Worm (Caenorhabditis elegans) whole organism, late embryonic: ENCODE measurements around the gene C16C8.19.

ENCODE experiments used
- C08G9.2 ChIP-seq: sonication (generic microtip); optimal IDR thresholded peaks from 2 replicates; lab custom pipeline; 2016; ENCODE audit warnings: mild to moderate bottlenecking, missing genetic modification characterization, moderate library complexity, missing compliant biosample characterization
- F13H6.1 ChIP-seq: sonication (generic microtip); optimal IDR thresholded peaks from 2 replicates; lab custom pipeline; 2016; ENCODE audit warnings: missing genetic modification characterization, missing compliant biosample characterization
- K02D7.2 ChIP-seq: sonication (generic microtip); optimal IDR thresholded peaks from 2 replicates; lab custom pipeline; 2017; ENCODE audit warnings: mild to moderate bottlenecking, missing genetic modification characterization, missing compliant biosample characterization
- K09A11.1 ChIP-seq: sonication (generic microtip); optimal IDR thresholded peaks from 2 replicates; lab custom pipeline; 2017; ENCODE audit warnings: antibody characterized with exemption, mild to moderate bottlenecking, missing genetic modification characterization, missing compliant biosample characterization; ENCODE audit not compliant: insufficient read depth
- ama-1 ChIP-seq: fragments of 150-350 bp; optimal IDR thresholded peaks from 2 replicates; lab custom pipeline; 2014
- ceh-19 ChIP-seq: fragments of 200-800 bp; sonication (Bioruptor generic); optimal IDR thresholded peaks from 2 replicates; lab custom pipeline; 2018; ENCODE audit warnings: mild to moderate bottlenecking, missing genetic modification characterization, missing compliant biosample characterization
- ceh-22 ChIP-seq: sonication (generic microtip); optimal IDR thresholded peaks from 2 replicates; lab custom pipeline; 2017; ENCODE audit warnings: missing biosample characterization, missing genetic modification characterization
- ceh-24 ChIP-seq: sonication (generic microtip); optimal IDR thresholded peaks from 2 replicates; lab custom pipeline; 2016; ENCODE audit warnings: mild to moderate bottlenecking, missing genetic modification characterization, missing compliant biosample characterization
- ceh-30 ChIP-seq: fragments of 150-350 bp; optimal IDR thresholded peaks from 2 replicates; lab custom pipeline; 2014; ENCODE audit warnings: missing biosample characterization, missing genetic modification characterization
- ceh-31 ChIP-seq: sonication (generic microtip); optimal IDR thresholded peaks from 2 replicates; lab custom pipeline; 2016; ENCODE audit warnings: missing genetic modification characterization, missing compliant biosample characterization
- ceh-45 ChIP-seq: fragments of 200-800 bp; sonication (Bioruptor generic); IDR thresholded peaks from 2 replicates; pipeline ENCODE4 v1.3.6; 2022; ENCODE audit warnings: missing genetic modification reagents, missing genetic modification characterization, missing compliant biosample characterization
- che-1 ChIP-seq: sonication (generic microtip); optimal IDR thresholded peaks from 2 replicates; lab custom pipeline; 2016; ENCODE audit warnings: mild to moderate bottlenecking, missing genetic modification characterization, missing compliant biosample characterization
- dmd-4 ChIP-seq: sonication (generic microtip); optimal IDR thresholded peaks from 2 replicates; lab custom pipeline; 2016; ENCODE audit warnings: borderline replicate concordance, missing genetic modification characterization, missing compliant biosample characterization
- elt-2 ChIP-seq: sonication (generic microtip); optimal IDR thresholded peaks from 2 replicates; lab custom pipeline; 2016; ENCODE audit warnings: missing genetic modification reagents, missing genetic modification characterization, missing compliant biosample characterization
- fax-1 ChIP-seq: sonication (generic microtip); optimal IDR thresholded peaks from 2 replicates; lab custom pipeline; 2016; ENCODE audit warnings: missing genotype, missing genetic modification characterization, missing compliant biosample characterization
- gmeb-2 ChIP-seq: sonication (generic microtip); optimal IDR thresholded peaks from 2 replicates; lab custom pipeline; 2016; ENCODE audit warnings: missing genetic modification characterization, inconsistent platforms, missing compliant biosample characterization
- hlh-13 ChIP-seq: fragments of 200-800 bp; sonication (Bioruptor generic); optimal IDR thresholded peaks from 2 replicates; lab custom pipeline; 2018; ENCODE audit warnings: mild to moderate bottlenecking, missing genetic modification characterization, missing compliant biosample characterization
- hlh-30 ChIP-seq: sonication (generic microtip); optimal IDR thresholded peaks from 2 replicates; lab custom pipeline; 2017; ENCODE audit warnings: antibody characterized with exemption, missing genetic modification characterization, missing compliant biosample characterization; ENCODE audit not compliant: insufficient read depth
- hlh-6 ChIP-seq: sonication (generic microtip); optimal IDR thresholded peaks from 2 replicates; lab custom pipeline; 2016; ENCODE audit warnings: missing genotype, missing genetic modification characterization, missing compliant biosample characterization
- lim-6 ChIP-seq: sonication (generic microtip); optimal IDR thresholded peaks from 2 replicates; lab custom pipeline; 2016; ENCODE audit warnings: missing genetic modification characterization, missing compliant biosample characterization
- lin-11 ChIP-seq: fragments of 200-800 bp; sonication (Bioruptor generic); optimal IDR thresholded peaks from 2 replicates; lab custom pipeline; 2018; ENCODE audit warnings: mild to moderate bottlenecking, missing genetic modification characterization, missing compliant biosample characterization
- mec-3 ChIP-seq: sonication (generic microtip); optimal IDR thresholded peaks from 2 replicates; lab custom pipeline; 2016; ENCODE audit warnings: borderline replicate concordance, missing genetic modification characterization, missing compliant biosample characterization
- nfya-1 ChIP-seq: sonication (generic microtip); optimal IDR thresholded peaks from 2 replicates; lab custom pipeline; 2017; ENCODE audit warnings: missing genetic modification characterization, mild to moderate bottlenecking, missing compliant biosample characterization, antibody characterized with exemption, moderate library complexity
- nhr-11 ChIP-seq: fragments of 150-350 bp; optimal IDR thresholded peaks from 2 replicates; lab custom pipeline; 2014; ENCODE audit warnings: missing biosample characterization, missing genetic modification characterization
- nhr-232 ChIP-seq: sonication (generic microtip); optimal IDR thresholded peaks from 2 replicates; lab custom pipeline; 2016; ENCODE audit warnings: missing genetic modification characterization, missing compliant biosample characterization
- npax-4 ChIP-seq: sonication (generic microtip); optimal IDR thresholded peaks from 2 replicates; lab custom pipeline; 2016; ENCODE audit warnings: missing genetic modification characterization, missing compliant biosample characterization
- odd-2 ChIP-seq: sonication (generic microtip); optimal IDR thresholded peaks from 2 replicates; lab custom pipeline; 2017; ENCODE audit warnings: antibody characterized with exemption, mild to moderate bottlenecking, missing genetic modification characterization, missing compliant biosample characterization
- pha-2 ChIP-seq: sonication (generic microtip); optimal IDR thresholded peaks from 2 replicates; lab custom pipeline; 2017; ENCODE audit warnings: mild to moderate bottlenecking, missing genetic modification characterization, missing compliant biosample characterization
- pha-4 ChIP-seq: fragments of 150-350 bp; optimal IDR thresholded peaks from 2 replicates; lab custom pipeline; 2018; ENCODE audit warnings: missing biosample characterization, missing genetic modification reagents, missing genetic modification characterization
- pqm-1 ChIP-seq: sonication (generic microtip); optimal IDR thresholded peaks from 2 replicates; lab custom pipeline; 2016; ENCODE audit warnings: missing genetic modification characterization, missing compliant biosample characterization
- pros-1 ChIP-seq: fragments of 150-350 bp; optimal IDR thresholded peaks from 2 replicates; lab custom pipeline; 2014; ENCODE audit warnings: missing biosample characterization, missing genetic modification reagents, missing genetic modification characterization
- ref-2 ChIP-seq: sonication (generic microtip); optimal IDR thresholded peaks from 2 replicates; lab custom pipeline; 2016; ENCODE audit warnings: missing genetic modification characterization, missing compliant biosample characterization
- rnt-1 ChIP-seq: sonication (generic microtip); optimal IDR thresholded peaks from 2 replicates; lab custom pipeline; 2016; ENCODE audit warnings: missing genetic modification characterization, missing compliant biosample characterization
- sox-4 ChIP-seq: sonication (generic microtip); optimal IDR thresholded peaks from 2 replicates; lab custom pipeline; 2017; ENCODE audit warnings: mild to moderate bottlenecking, missing genetic modification characterization, inconsistent platforms, missing compliant biosample characterization
- syd-9 ChIP-seq: sonication (generic microtip); optimal IDR thresholded peaks from 2 replicates; lab custom pipeline; 2016; ENCODE audit warnings: mild to moderate bottlenecking, missing genetic modification characterization, moderate library complexity, missing compliant biosample characterization
- tbx-2 ChIP-seq: sonication (generic microtip); optimal IDR thresholded peaks from 2 replicates; lab custom pipeline; 2016; ENCODE audit warnings: missing genetic modification characterization, missing compliant biosample characterization
- tbx-7 ChIP-seq: sonication (generic microtip); optimal IDR thresholded peaks from 2 replicates; lab custom pipeline; 2016; ENCODE audit warnings: missing genotype, missing genetic modification characterization, missing compliant biosample characterization
- ttx-3 ChIP-seq: sonication (generic microtip); optimal IDR thresholded peaks from 2 replicates; lab custom pipeline; 2016; ENCODE audit warnings: missing genetic modification reagents, missing genetic modification characterization, missing compliant biosample characterization
- unc-3 ChIP-seq, 2 experiments: fragments of 200-800 bp in 1 of 2; sonication (Bioruptor generic) in 1 of 2; sonication (generic microtip) in 1 of 2; conservative IDR thresholded peaks in 1 of 2; optimal IDR thresholded peaks in 1 of 2; 2 replicates each; pipeline versions ENCODE4 v1.3.6 to Lab custom; 2016 to 2022; ENCODE audit warnings: missing compliant biosample characterization in 2 of 2, missing genetic modification characterization in 2 of 2, missing genetic modification reagents in 1 of 2

Gene C16C8.19

DNA sequence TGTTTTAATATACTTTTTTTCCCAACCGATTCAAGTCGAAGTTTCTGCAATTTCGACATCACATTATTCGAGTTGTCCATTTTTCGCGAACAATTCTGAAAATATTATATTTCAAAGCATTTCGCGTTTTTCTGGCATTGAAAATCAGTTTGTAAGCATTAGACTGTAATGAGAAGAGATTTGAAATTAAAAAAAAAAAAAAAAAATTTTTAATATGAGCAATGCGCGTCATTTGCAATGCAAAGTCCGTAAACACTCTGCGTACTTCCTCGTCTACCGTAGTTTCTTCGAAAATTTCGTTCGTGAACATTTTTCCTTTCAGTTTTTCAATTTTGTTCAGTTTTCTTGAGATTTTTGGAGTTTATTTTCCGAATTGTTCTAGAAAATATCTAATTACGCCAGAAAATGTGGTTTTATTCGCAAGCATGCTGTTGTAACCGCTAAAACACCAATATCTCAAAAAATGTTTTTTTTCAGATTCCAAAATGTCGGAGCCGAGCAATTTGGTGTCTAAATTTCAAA is 12.9 kb upstream of the C16C8.19 start, which contains the start of the genes C16C8.5 and C16C8.16:
TSS of gene C16C8.5 (minus strand) at position 101 of the 522 bp plus-strand sequence.
TSS of gene C16C8.16 (plus strand) at position 472 of the 522 bp plus-strand sequence.
- no peak for TF ChIP-seq nhr-11 (tag; lab: Kevin White, UChicago)
- TF ChIP-seq ceh-24, result no peak
- TF ChIP-seq K09A11.1, result no peak
- TF ChIP-seq ceh-19 (GFP tag; lab: Kevin White, UChicago), result no peak
- TF ChIP-seq fax-1, result no peak
- TF ChIP-seq pha-2 (tag; lab: Kevin White, UChicago), result no peak
- no peak for TF ChIP-seq sox-4
- TF ChIP-seq pqm-1 (tag; lab: Kevin White, UChicago), result no peak
- no peak for TF ChIP-seq syd-9
- TF ChIP-seq rnt-1 (tag; lab: Kevin White, UChicago), result no peak
- no peak for TF ChIP-seq hlh-6
- TF ChIP-seq odd-2 (tag; lab: Kevin White, UChicago), result no peak
- TF ChIP-seq tbx-7 (tag; lab: Kevin White, UChicago), result no peak
- TF ChIP-seq tbx-2, result no peak
- no peak for TF ChIP-seq ama-1 (lab: Kevin White, UChicago)
- no peak for TF ChIP-seq ttx-3

DNA sequence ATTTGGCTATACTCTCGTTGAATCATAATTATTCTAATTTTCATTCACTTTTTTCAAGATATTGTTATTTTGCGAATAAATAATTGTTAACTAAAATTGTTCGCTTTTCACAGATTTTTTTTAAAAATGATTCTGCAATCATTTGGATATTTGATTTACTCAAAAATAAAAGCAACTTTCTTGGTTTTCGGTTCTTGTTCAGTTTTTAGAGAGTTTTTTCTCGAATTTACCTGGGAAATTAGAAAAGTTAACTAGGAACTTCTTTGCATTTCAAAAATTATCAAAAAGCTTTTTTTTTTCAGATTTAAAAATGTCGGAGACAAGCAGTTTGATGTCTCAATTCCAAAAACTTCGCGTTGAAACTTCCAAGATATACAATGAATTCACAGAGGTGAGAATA is 11.6 kb upstream of the C16C8.19 start, which contains the start of the genes C16C8.20 and gldi-6:
TSS of gene C16C8.20 (plus strand) at position 301 of the 400 bp plus-strand sequence.
TSS of gene gldi-6 (plus strand) at position 301 of the 400 bp plus-strand sequence.
- TF ChIP-seq sox-4, result no peak
- TF ChIP-seq lim-6 (tag; lab: Kevin White, UChicago), result no peak
- TF ChIP-seq unc-3 (GFP tag; conservative IDR thresholded peaks at IDR 0.05; lab: Robert Waterston, UW), result no peak
- TF ChIP-seq unc-3 (tag; optimal IDR thresholded peaks at IDR 0.05; lab: Kevin White, UChicago), result no peak
- no peak for TF ChIP-seq F13H6.1
- no peak for TF ChIP-seq ceh-30 (tag; lab: Kevin White, UChicago)
- TF ChIP-seq dmd-4, result no peak
- TF ChIP-seq pha-4 (tag; lab: Kevin White, UChicago), result no peak
- TF ChIP-seq ceh-31 (tag; lab: Kevin White, UChicago), result no peak
- TF ChIP-seq rnt-1 (tag; lab: Kevin White, UChicago), result no peak

DNA sequence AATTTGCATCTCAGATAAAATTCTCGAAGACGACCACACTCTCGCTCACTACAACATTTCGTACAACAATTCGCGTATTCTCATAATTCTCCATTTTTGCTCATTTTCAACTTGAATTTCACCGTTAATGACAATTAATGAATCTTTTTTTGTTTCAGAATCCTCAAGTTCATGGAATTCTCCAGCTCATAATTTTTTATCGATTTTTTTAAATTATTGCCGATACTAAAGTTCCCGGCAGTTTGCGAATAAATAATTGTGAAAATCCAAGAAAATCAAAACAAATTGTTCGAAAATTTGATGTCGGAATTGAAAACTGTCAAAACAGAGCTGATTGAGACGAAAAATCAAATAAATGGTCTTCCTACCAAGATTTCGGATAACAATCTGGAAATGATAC is 10.4 kb upstream of the C16C8.19 start, which contains the start of gene C16C8.21:
TSS of gene C16C8.21 (plus strand) at position 301 of the 400 bp plus-strand sequence.
- TF ChIP-seq pqm-1 (tag; lab: Kevin White, UChicago), result no peak
- no peak for TF ChIP-seq lim-6 (tag; lab: Kevin White, UChicago)
- no peak for TF ChIP-seq lin-11 (tag; lab: Kevin White, UChicago)
- no peak for TF ChIP-seq K02D7.2 (tag; lab: Kevin White, UChicago)
- no peak for TF ChIP-seq tbx-2

DNA sequence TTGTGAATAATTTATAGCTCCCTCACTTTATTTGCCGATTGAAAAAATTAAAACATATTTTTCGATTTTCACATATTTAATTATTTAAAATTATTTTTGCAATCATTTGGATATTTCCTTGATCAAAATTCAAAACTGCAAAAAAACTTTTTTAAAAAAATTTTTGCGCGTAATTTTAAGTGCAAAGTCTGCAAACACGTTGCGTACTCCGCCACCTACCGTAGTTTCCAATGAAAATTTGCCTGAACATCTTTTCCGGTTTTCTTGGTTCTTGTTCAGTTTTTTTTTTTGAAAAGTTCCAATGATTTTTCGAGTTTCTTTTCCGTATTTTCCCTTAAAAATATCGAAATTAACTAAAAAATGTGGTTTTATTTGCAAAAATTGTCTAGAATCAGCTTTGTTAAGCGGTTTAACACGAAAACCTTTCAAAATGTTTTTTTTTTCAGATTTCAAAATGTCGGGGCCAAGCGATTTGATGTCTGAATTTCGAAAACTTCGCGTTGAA is 9.5 kb upstream of the C16C8.19 start, which contains the start of gene C16C8.25:
TSS of gene C16C8.25 (plus strand) at position 455 of the 505 bp plus-strand sequence.
- no peak for TF ChIP-seq gmeb-2 (tag; lab: Kevin White, UChicago)
- no peak for TF ChIP-seq ref-2 (tag; lab: Kevin White, UChicago)
- no peak for TF ChIP-seq pros-1
- no peak for TF ChIP-seq hlh-13 (GFP tag; lab: Kevin White, UChicago)
- TF ChIP-seq nhr-232 (tag; lab: Kevin White, UChicago), result no peak
- no peak for TF ChIP-seq nhr-11 (tag; lab: Kevin White, UChicago)
- TF ChIP-seq che-1 (tag; lab: Kevin White, UChicago), result no peak
- no peak for TF ChIP-seq unc-3 (GFP tag; conservative IDR thresholded peaks at IDR 0.05; lab: Robert Waterston, UW)
- no peak for TF ChIP-seq unc-3 (tag; optimal IDR thresholded peaks at IDR 0.05; lab: Kevin White, UChicago)
- TF ChIP-seq mec-3 (tag; lab: Kevin White, UChicago), result no peak
- no peak for TF ChIP-seq elt-2
- TF ChIP-seq ceh-22 (tag; lab: Kevin White, UChicago), result no peak
- no peak for TF ChIP-seq ceh-45 (GFP tag; lab: Robert Waterston, UW)
- no peak for TF ChIP-seq hlh-30 (tag; lab: Kevin White, UChicago)
- no peak for TF ChIP-seq C08G9.2 (tag; lab: Kevin White, UChicago)
- no peak for TF ChIP-seq nfya-1 (tag; lab: Kevin White, UChicago)
- TF ChIP-seq npax-4, result no peak
